Worm (Caenorhabditis elegans) whole organism, young adult: Measurements from ENCODE around the gene F32D1.8.

Experiments used
- B0261.1 ChIP-seq: sonication (generic microtip); optimal IDR thresholded peaks from 2 replicates; lab custom pipeline; 2016; ENCODE audit warnings: mild to moderate bottlenecking, missing genetic modification characterization, moderate library complexity, missing compliant biosample characterization
- F33H1.4 ChIP-seq: fragments of 200-800 bp; sonication (Bioruptor generic); IDR thresholded peaks from 2 replicates; pipeline ENCODE4 v1.3.6; 2022; ENCODE audit warnings: missing genetic modification reagents, missing genetic modification characterization, missing compliant biosample characterization
- T26A5.8 ChIP-seq: sonication (generic microtip); optimal IDR thresholded peaks from 2 replicates; lab custom pipeline; 2016; ENCODE audit warnings: missing genetic modification characterization, missing compliant biosample characterization
- Y79H2A.3 ChIP-seq: fragments of 200-800 bp; sonication (Bioruptor generic); conservative IDR thresholded peaks from 2 replicates; pipeline ENCODE4 v1.3.6; 2022; ENCODE audit warnings: missing genetic modification reagents, missing genetic modification characterization, missing compliant biosample characterization
- ZK185.1 ChIP-seq: sonication (generic microtip); optimal IDR thresholded peaks from 2 replicates; lab custom pipeline; 2016; ENCODE audit warnings: mild to moderate bottlenecking, missing genetic modification characterization, missing compliant biosample characterization; ENCODE audit not compliant: poor library complexity, severe bottlenecking
- ama-1 ChIP-seq, 3 experiments: fragments of 150-350 bp in 1 of 3; sonication (generic microtip) in 2 of 3; optimal IDR thresholded peaks; 2 replicates each; lab custom pipeline; 2014 to 2018; ENCODE audit warnings: missing biosample characterization in 2 of 3, missing genetic modification characterization in 2 of 3, missing genetic modification reagents in 2 of 3
- aptf-3 ChIP-seq: fragments of 200-800 bp; sonication (Bioruptor generic); IDR thresholded peaks from 2 replicates; pipeline ENCODE4 v1.3.6; 2022; ENCODE audit warnings: missing genetic modification characterization, missing compliant biosample characterization
- cebp-1 ChIP-seq, 2 experiments: fragments of 200-800 bp in 1 of 2; sonication (Bioruptor generic) in 1 of 2; sonication (generic microtip) in 1 of 2; IDR thresholded peaks in 1 of 2; optimal IDR thresholded peaks in 1 of 2; 2 replicates each; pipeline versions ENCODE4 v1.3.6 to Lab custom; 2017 to 2022; ENCODE audit warnings: missing compliant biosample characterization in 2 of 2, missing genetic modification characterization in 2 of 2, mild to moderate bottlenecking in 1 of 2, missing genetic modification reagents in 1 of 2, moderate library complexity in 1 of 2
- ceh-91 ChIP-seq: fragments of 200-800 bp; sonication (Bioruptor generic); IDR thresholded peaks from 2 replicates; pipeline ENCODE4 v1.3.6; 2022; ENCODE audit warnings: missing genetic modification reagents, missing genetic modification characterization, missing compliant biosample characterization
- dox-1 ChIP-seq: fragments of 200-800 bp; sonication (Bioruptor generic); IDR thresholded peaks from 2 replicates; pipeline ENCODE4 v1.3.6; 2022; ENCODE audit warnings: missing genetic modification reagents, missing genetic modification characterization, missing compliant biosample characterization
- ekl-4 ChIP-seq: fragments of 200-800 bp; sonication (Bioruptor generic); IDR thresholded peaks from 2 replicates; pipeline ENCODE4 v1.3.6; 2022; ENCODE audit warnings: missing genetic modification reagents, missing genetic modification characterization, missing compliant biosample characterization
- fkh-3 ChIP-seq: sonication (generic microtip); optimal IDR thresholded peaks from 2 replicates; lab custom pipeline; 2016; ENCODE audit warnings: mild to moderate bottlenecking, missing genetic modification characterization, missing compliant biosample characterization
- hrde-1 ChIP-seq: sonication (generic microtip); optimal IDR thresholded peaks from 2 replicates; lab custom pipeline; 2016; ENCODE audit warnings: missing genetic modification characterization, mild to moderate bottlenecking, missing compliant biosample characterization, moderate library complexity, missing genotype, missing genetic modification reagents, borderline replicate concordance
- lir-1 ChIP-seq: fragments of 200-800 bp; sonication (Bioruptor generic); conservative IDR thresholded peaks from 2 replicates; pipeline ENCODE4 v1.3.6; 2022; ENCODE audit warnings: missing genetic modification reagents, missing genetic modification characterization, missing compliant biosample characterization
- lsl-1 ChIP-seq: fragments of 200-800 bp; sonication (Bioruptor generic); optimal IDR thresholded peaks from 2 replicates; lab custom pipeline; 2018; ENCODE audit warnings: mild to moderate bottlenecking, missing genetic modification characterization, moderate library complexity, missing compliant biosample characterization
- lsy-27 ChIP-seq: sonication (generic microtip); optimal IDR thresholded peaks from 2 replicates; lab custom pipeline; 2017; ENCODE audit warnings: missing genetic modification characterization, mild to moderate bottlenecking, missing compliant biosample characterization, antibody characterized with exemption, missing genotype, borderline replicate concordance; ENCODE audit not compliant: insufficient read depth
- madf-10 ChIP-seq: sonication (generic microtip); optimal IDR thresholded peaks from 2 replicates; lab custom pipeline; 2016; ENCODE audit warnings: mild to moderate bottlenecking, missing genetic modification characterization, missing compliant biosample characterization
- madf-3 ChIP-seq: fragments of 200-800 bp; sonication (Bioruptor generic); IDR thresholded peaks from 2 replicates; pipeline ENCODE4 v1.3.6; 2022; ENCODE audit warnings: missing genetic modification reagents, missing genetic modification characterization, missing compliant biosample characterization
- mcd-1 ChIP-seq: fragments of 200-800 bp; sonication (Bioruptor generic); IDR thresholded peaks from 2 replicates; pipeline ENCODE4 v1.3.6; 2022; ENCODE audit warnings: missing genetic modification reagents, missing genetic modification characterization, missing compliant biosample characterization
- mel-28 ChIP-seq: sonication (generic microtip); optimal IDR thresholded peaks from 2 replicates; lab custom pipeline; 2016; ENCODE audit warnings: borderline replicate concordance, mild to moderate bottlenecking, missing genetic modification characterization, missing compliant biosample characterization
- nhr-27 ChIP-seq: fragments of 200-800 bp; sonication (Bioruptor generic); optimal IDR thresholded peaks from 2 replicates; lab custom pipeline; 2018; ENCODE audit warnings: mild to moderate bottlenecking, missing genetic modification characterization, moderate library complexity, missing compliant biosample characterization
- nhr-90 ChIP-seq: sonication (generic microtip); optimal IDR thresholded peaks from 2 replicates; lab custom pipeline; 2016; ENCODE audit warnings: missing genotype, mild to moderate bottlenecking, missing genetic modification characterization, missing compliant biosample characterization
- repo-1 ChIP-seq: sonication (generic microtip); optimal IDR thresholded peaks from 2 replicates; lab custom pipeline; 2017; ENCODE audit warnings: mild to moderate bottlenecking, missing genetic modification characterization, missing compliant biosample characterization
- rpc-1 ChIP-seq, 2 experiments: fragments of 150-350 bp in 1 of 2; sonication (generic microtip) in 1 of 2; optimal IDR thresholded peaks; 2 replicates each; lab custom pipeline; 2014 to 2018; ENCODE audit warnings: missing biosample characterization in 1 of 2, missing genetic modification characterization in 1 of 2, missing genetic modification reagents in 1 of 2, missing genotype in 1 of 2
- sdz-38 ChIP-seq: sonication (generic microtip); optimal IDR thresholded peaks from 2 replicates; lab custom pipeline; 2016; ENCODE audit warnings: missing genotype, missing genetic modification characterization, missing compliant biosample characterization
- snpc-1.3 ChIP-seq: sonication (generic microtip); optimal IDR thresholded peaks from 2 replicates; lab custom pipeline; 2017; ENCODE audit warnings: missing genetic modification characterization, mild to moderate bottlenecking, missing compliant biosample characterization, antibody characterized with exemption, moderate library complexity, missing genotype, missing genetic modification reagents; ENCODE audit not compliant: insufficient read depth
- snpc-3.4 ChIP-seq: sonication (generic microtip); optimal IDR thresholded peaks from 2 replicates; lab custom pipeline; 2017; ENCODE audit warnings: missing genetic modification characterization, mild to moderate bottlenecking, missing compliant biosample characterization, antibody characterized with exemption, moderate library complexity, missing genotype, missing genetic modification reagents
- somi-1 ChIP-seq: fragments of 200-800 bp; sonication (Bioruptor generic); optimal IDR thresholded peaks from 2 replicates; lab custom pipeline; 2018; ENCODE audit warnings: mild to moderate bottlenecking, missing genetic modification characterization, missing compliant biosample characterization
- tbx-9 ChIP-seq: sonication (generic microtip); optimal IDR thresholded peaks from 2 replicates; lab custom pipeline; 2016; ENCODE audit warnings: borderline replicate concordance, missing genetic modification characterization, inconsistent platforms, missing compliant biosample characterization
- tlf-1 ChIP-seq: fragments of 200-800 bp; sonication (Bioruptor generic); optimal IDR thresholded peaks from 2 replicates; lab custom pipeline; 2018; ENCODE audit warnings: mild to moderate bottlenecking, missing genetic modification characterization, missing compliant biosample characterization
- ztf-22 ChIP-seq: fragments of 200-800 bp; sonication (Bioruptor generic); optimal IDR thresholded peaks from 2 replicates; lab custom pipeline; 2018; ENCODE audit warnings: mild to moderate bottlenecking, missing genetic modification characterization, moderate library complexity, missing compliant biosample characterization
- ztf-26 ChIP-seq: sonication (generic microtip); optimal IDR thresholded peaks from 2 replicates; lab custom pipeline; 2017; ENCODE audit warnings: missing genetic modification characterization, missing compliant biosample characterization

The F32D1.8 gene

DNA sequence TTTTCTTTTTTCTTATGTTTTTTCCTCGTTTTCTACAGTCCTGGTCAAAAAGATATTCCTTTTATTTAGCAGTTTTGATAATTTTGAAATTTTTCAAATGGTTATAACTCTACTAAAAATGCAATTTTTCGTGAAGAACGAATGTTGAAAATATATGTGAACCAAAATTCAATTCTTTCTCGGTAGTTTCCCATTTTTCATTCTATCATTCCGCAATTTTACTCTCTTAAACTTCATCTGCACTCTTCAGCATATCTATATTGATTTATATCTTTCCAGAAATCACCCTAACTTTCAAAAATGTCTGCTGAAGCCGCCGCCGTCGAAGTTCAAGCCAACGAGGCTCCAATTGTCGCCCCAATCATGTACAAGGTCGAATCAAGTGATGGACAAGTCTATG, 44.6 kb upstream of the F32D1.8 start, which contains the start of gene skr-7:
skr-7 (plus strand) TSS at position 301 of the 400 bp plus-strand sequence.
- no peak for TF ChIP-seq fkh-3 (tag; lab: Kevin White, UChicago)
- TF ChIP-seq nhr-27: no peak
- TF ChIP-seq hrde-1 (tag; lab: Kevin White, UChicago): no peak
- TF ChIP-seq madf-10 (tag; lab: Kevin White, UChicago): no peak
- TF ChIP-seq madf-3 (GFP tag; lab: Robert Waterston, UW): no peak
- TF ChIP-seq nhr-90 (tag; lab: Kevin White, UChicago): no peak
- TF ChIP-seq F33H1.4 (GFP tag; lab: Robert Waterston, UW): no peak
- TF ChIP-seq T26A5.8: no peak
- TF ChIP-seq tbx-9 (tag; lab: Kevin White, UChicago): no peak
- TF ChIP-seq mel-28 (tag; lab: Kevin White, UChicago): no peak
- no peak for TF ChIP-seq lir-1 (GFP tag; lab: Robert Waterston, UW)
- no peak for TF ChIP-seq Y79H2A.3 (GFP tag; lab: Robert Waterston, UW)
- no peak for TF ChIP-seq ceh-91 (GFP tag; lab: Robert Waterston, UW)
- no peak for TF ChIP-seq repo-1 (tag; lab: Kevin White, UChicago)
- TF ChIP-seq, all 124 proteins: peak for 0

DNA sequence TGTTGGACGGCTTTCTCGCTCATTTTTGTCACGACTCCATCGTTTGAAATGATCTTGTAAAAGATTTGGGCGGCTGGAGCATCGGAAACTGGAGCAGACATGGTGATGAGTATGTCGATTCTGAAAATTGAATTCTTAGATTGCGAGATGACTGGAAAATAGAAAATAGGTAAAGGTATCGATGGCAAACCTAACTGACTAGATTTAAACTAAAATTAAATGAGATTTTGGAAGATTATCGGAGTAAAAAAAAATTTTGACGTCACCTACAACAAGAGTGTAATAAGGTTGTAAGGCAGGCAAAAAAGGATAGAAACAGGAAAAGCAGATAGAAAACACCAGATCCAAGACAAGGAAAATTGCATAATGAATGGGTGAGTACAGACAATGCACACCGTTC, 44.0 kb upstream of the F32D1.8 start, which contains the start of gene skr-14:
skr-14 (minus strand) TSS at position 101 of the 400 bp plus-strand sequence.
- TF ChIP-seq cebp-1 (GFP tag; IDR thresholded peaks at IDR 0.05; lab: Robert Waterston, UW): no peak
- TF ChIP-seq cebp-1 (tag; optimal IDR thresholded peaks at IDR 0.05; lab: Kevin White, UChicago): no peak
- no peak for TF ChIP-seq snpc-3.4 (tag; lab: Kevin White, UChicago)
- TF ChIP-seq lsl-1 (GFP tag; lab: Kevin White, UChicago): no peak
- TF ChIP-seq dox-1: no peak
- TF ChIP-seq rpc-1 (optimal IDR thresholded peaks at IDR 0.05; lab: Kevin White, UChicago): no peak
- no peak for TF ChIP-seq rpc-1 (tag; optimal IDR thresholded peaks at IDR 0.05; lab: Kevin White, UChicago)
- TF ChIP-seq B0261.1 (tag; lab: Kevin White, UChicago): no peak
- no peak for TF ChIP-seq ekl-4
- no peak for TF ChIP-seq ztf-26 (tag; lab: Kevin White, UChicago)
- no peak for TF ChIP-seq snpc-1.3 (tag; lab: Kevin White, UChicago)
- no peak for TF ChIP-seq aptf-3 (GFP tag; lab: Robert Waterston, UW)
- TF ChIP-seq lsy-27: no peak
- TF ChIP-seq ztf-22 (GFP tag; lab: Kevin White, UChicago): no peak
- TF ChIP-seq hrde-1 (tag; lab: Kevin White, UChicago): no peak
- no peak for TF ChIP-seq mcd-1
- no peak for TF ChIP-seq ZK185.1 (tag; lab: Kevin White, UChicago)
- TF ChIP-seq, all 124 proteins: peak for 0

DNA sequence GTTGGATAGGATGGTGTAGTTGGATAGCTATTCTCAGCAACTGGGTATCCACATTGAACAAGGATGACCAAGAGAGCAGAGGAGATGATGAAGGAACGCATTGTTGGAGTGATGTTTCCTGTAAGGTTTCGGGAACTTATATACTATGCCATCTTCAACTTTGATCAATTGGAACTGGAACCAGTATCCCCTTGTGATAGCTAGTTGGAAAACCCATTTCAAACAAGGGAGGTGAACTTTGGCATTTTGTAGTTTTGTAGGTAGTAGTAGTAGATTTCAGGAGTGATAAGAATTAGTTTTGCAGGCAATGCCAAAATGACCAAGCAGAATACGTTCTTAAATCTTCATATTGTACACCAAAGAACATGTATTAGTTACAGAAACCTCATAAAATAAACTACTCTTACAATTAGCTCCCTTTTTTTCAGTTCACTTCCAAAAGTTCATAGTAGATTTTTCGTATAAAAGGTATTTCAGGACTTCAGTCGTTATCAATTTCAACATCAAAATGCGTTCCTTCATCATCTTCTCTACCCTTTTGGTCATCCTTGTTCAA, 42.3 kb upstream of the F32D1.8 start, which contains the start of the genes Y47D7A.7 and Y47D7A.2:
Y47D7A.7 (minus strand) TSS at position 101 of the 556 bp plus-strand sequence.
Y47D7A.2 (plus strand) TSS at position 506 of the 556 bp plus-strand sequence.
- TF ChIP-seq somi-1 (GFP tag; lab: Kevin White, UChicago) (no peak), tbx-9 (tag; lab: Kevin White, UChicago) (no peak), tlf-1 (no peak), sdz-38 (tag; lab: Kevin White, UChicago) (no peak), ama-1 (optimal IDR thresholded peaks at IDR 0.05; lab: Kevin White, UChicago) (no peak), ama-1 (GFP tag; optimal IDR thresholded peaks at IDR 0.05; lab: Kevin White, UChicago) (no peak)
